Fruit fly (Drosophila melanogaster): ENCODE results near the gene CG5946.

The CG5946 gene

DNA sequence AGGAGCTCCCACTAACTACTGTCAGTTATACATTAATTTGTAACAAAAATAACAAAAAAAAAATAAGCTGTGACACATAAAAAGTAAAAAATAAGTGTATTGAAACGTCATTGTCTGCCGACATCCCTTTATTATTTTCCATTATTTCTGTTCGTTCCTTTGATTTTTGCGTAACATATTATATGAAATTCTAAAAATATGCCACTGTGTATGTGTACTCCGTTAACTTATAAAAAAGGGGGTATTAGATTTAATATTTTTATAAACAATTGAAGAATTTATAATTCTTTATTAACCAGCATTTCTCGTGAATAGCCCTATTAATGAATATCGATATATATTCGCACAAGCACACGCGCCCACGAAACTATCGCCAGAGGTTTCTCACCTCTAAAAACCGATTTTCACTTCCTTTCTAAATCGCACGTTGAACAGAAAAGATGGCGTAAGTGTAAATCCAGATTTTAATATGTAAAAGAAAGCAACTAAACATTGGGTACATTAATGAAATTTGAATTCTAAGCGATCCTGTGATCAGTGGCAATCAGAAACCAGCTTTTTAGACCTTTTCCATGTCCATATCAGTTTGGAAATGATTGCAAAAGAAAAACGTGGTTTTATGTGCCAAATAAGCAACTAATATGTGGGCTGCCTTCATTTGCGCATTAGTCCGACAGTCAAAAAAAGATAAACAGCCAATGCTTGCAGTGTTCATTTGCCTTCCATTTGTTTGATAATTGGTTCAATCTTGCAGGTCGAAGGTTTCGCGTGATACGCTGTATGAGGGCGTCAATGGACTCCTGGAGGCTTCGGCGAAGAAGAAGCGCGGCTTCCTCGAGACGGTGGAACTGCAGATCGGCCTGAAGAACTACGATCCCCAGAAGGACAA, 615 bp upstream of the CG5946 start, which contains the start of gene RpL10Ab (continued):
- TF ChIP-seq CG12769 (tag; optimal IDR thresholded peaks at IDR 0.05) = no peak
- TF ChIP-seq lov (optimal IDR thresholded peaks at IDR 0.05) = no peak
- TF ChIP-seq lov (GFP tag; IDR thresholded peaks at IDR 0.05) = peak; percentile 86
- TF ChIP-seq CG17359 (tag; optimal IDR thresholded peaks at IDR 0.05) = peak; percentile 31
- peak; percentile 22 for TF ChIP-seq Camta (GFP tag; optimal IDR thresholded peaks at IDR 0.05)
- no peak for TF ChIP-seq CG12236 (GFP tag; optimal IDR thresholded peaks at IDR 0.05)
- peak; percentile 69 for TF ChIP-seq bcd (GFP tag; optimal IDR thresholded peaks at IDR 0.05)
- TF ChIP-seq Vsx1 (GFP tag; optimal IDR thresholded peaks at IDR 0.05) = peak; percentile 80
- TF ChIP-seq ab (GFP tag; optimal IDR thresholded peaks at IDR 0.05) = no peak
- TF ChIP-seq CG18764 (GFP tag; optimal IDR thresholded peaks at IDR 0.05) = peak; percentile 32
- 0 out of 3 replicates have a peak, but pooled peaks have one; percentile 57 for TF ChIP-seq C15 (GFP tag; IDR thresholded peaks at IDR 0.05)
- peak; percentile 66; the same call in 1 of the 2 replicates for TF ChIP-seq CG5953 (GFP tag; IDR thresholded peaks at IDR 0.05)
- peak; percentile 67 for TF ChIP-seq Meics (GFP tag; optimal IDR thresholded peaks at IDR 0.05)
- no peak for TF ChIP-seq CG31388 (GFP tag; optimal IDR thresholded peaks at IDR 0.05)
- TF ChIP-seq vfl (GFP tag; optimal IDR thresholded peaks at IDR 0.05) = no peak
- TF ChIP-seq CG4360 (GFP tag; IDR thresholded peaks at IDR 0.05) = no peak
- peak; percentile 80 for TF ChIP-seq CG31441 (GFP tag; IDR thresholded peaks at IDR 0.05)
- TF ChIP-seq CG11695 (GFP tag; IDR thresholded peaks at IDR 0.05) = no peak; the same call in 2 of the 3 replicates
- no peak for TF ChIP-seq CG12744 (GFP tag; optimal IDR thresholded peaks at IDR 0.05)
- TF ChIP-seq Ets65A (GFP tag) = peak; percentile 96
- peak; percentile 79 for TF ChIP-seq CG13775 (GFP tag; optimal IDR thresholded peaks at IDR 0.05)
- no peak for TF ChIP-seq jumu (GFP tag; optimal IDR thresholded peaks at IDR 0.05)
- peak; percentile 34 for TF ChIP-seq CG15269 (tag; optimal IDR thresholded peaks at IDR 0.05)
- peak; percentile 33 for TF ChIP-seq D19A (tag; optimal IDR thresholded peaks at IDR 0.05)
- TF ChIP-seq CG4617 (GFP tag; optimal IDR thresholded peaks at IDR 0.05; ENCODE audit: borderline replicate concordance) = no peak
- TF ChIP-seq ash1 (GFP tag; optimal IDR thresholded peaks at IDR 0.05) = peak; percentile 15
- TF ChIP-seq dm (GFP tag; optimal IDR thresholded peaks at IDR 0.05) = peak; percentile 90
- no peak for TF ChIP-seq Lhr (GFP tag; optimal IDR thresholded peaks at IDR 0.05)
- TF ChIP-seq CG4854 (GFP tag; optimal IDR thresholded peaks at IDR 0.05) = peak; percentile 46
- TF ChIP-seq CG16779 (GFP tag; IDR thresholded peaks at IDR 0.05) = no peak
- peak; percentile 57 for TF ChIP-seq Xbp1 (GFP tag; optimal IDR thresholded peaks at IDR 0.05)
- TF ChIP-seq jing (GFP tag; optimal IDR thresholded peaks at IDR 0.05) = no peak
- TF ChIP-seq pb (GFP tag; optimal IDR thresholded peaks at IDR 0.05) = peak; percentile 53
- peak; percentile 69 for TF ChIP-seq CG6765 (GFP tag; optimal IDR thresholded peaks at IDR 0.05)
- TF ChIP-seq Sry-δ (GFP tag; optimal IDR thresholded peaks at IDR 0.05) = peak; percentile 84
- TF ChIP-seq lola (GFP tag; optimal IDR thresholded peaks at IDR 0.05) = peak in 1 of 3 experiments; percentile 70
- peak; percentile 60 for TF ChIP-seq CG9437 (GFP tag; optimal IDR thresholded peaks at IDR 0.05)
- TF ChIP-seq CG4820 (GFP tag; optimal IDR thresholded peaks at IDR 0.05) = peak; percentile 45
- peak; percentile 51 for TF ChIP-seq CG1233 (GFP tag; optimal IDR thresholded peaks at IDR 0.05)
- no peak for TF ChIP-seq ATbp (GFP tag; optimal IDR thresholded peaks at IDR 0.05)
- peak; percentile 64 for TF ChIP-seq Doc3 (GFP tag; IDR thresholded peaks at IDR 0.05; ENCODE audit: partially characterized antibody)
- TF ChIP-seq ato (GFP tag; IDR thresholded peaks at IDR 0.05; ENCODE audit: partially characterized antibody) = peak; percentile 77
- peak; percentile 84 for TF ChIP-seq row (GFP tag; IDR thresholded peaks at IDR 0.05)
- TF ChIP-seq CG2202 (tag; optimal IDR thresholded peaks at IDR 0.05) = no peak
- TF ChIP-seq bsh (GFP tag; optimal IDR thresholded peaks at IDR 0.05) = peak; percentile 19 to 24
- peak; percentile 50 for TF ChIP-seq CG15696 (tag; optimal IDR thresholded peaks at IDR 0.05)
- peak; percentile 31 for TF ChIP-seq pho (GFP tag; optimal IDR thresholded peaks at IDR 0.05)
- TF ChIP-seq CG33557 (GFP tag; optimal IDR thresholded peaks at IDR 0.05) = peak; percentile 7
- TF ChIP-seq repo (GFP tag; optimal IDR thresholded peaks at IDR 0.05) = no peak

Data from whole organism, embryonic.